Fruit fly (Drosophila melanogaster): ENCODE data around the gene CG31835.

The CG31835 gene

dm6 chr2L:14701495-14701894 lies 34.1 kb upstream of the CG31835 start (continued):
- TF ChIP-seq wor (GFP tag; IDR thresholded peaks at IDR 0.05) = peak; percentile 49
- TF ChIP-seq CG10462 (GFP tag; optimal IDR thresholded peaks at IDR 0.05) = peak; percentile 25
- peak; percentile 39 for TF ChIP-seq CG13424 (tag; optimal IDR thresholded peaks at IDR 0.05)
- peak; percentile 49; the same call in 1 of the 2 replicates for TF ChIP-seq ssp (GFP tag; IDR thresholded peaks at IDR 0.05)
- no peak for TF ChIP-seq CG2120 (GFP tag; optimal IDR thresholded peaks at IDR 0.05)
- peak; percentile 5 for TF ChIP-seq chn (GFP tag; optimal IDR thresholded peaks at IDR 0.05)
- TF ChIP-seq CG12659 (GFP tag; optimal IDR thresholded peaks at IDR 0.05) = peak; percentile 24
- TF ChIP-seq nmo (GFP tag; optimal IDR thresholded peaks at IDR 0.05) = peak; percentile 79
- peak; percentile 34 for TF ChIP-seq NfI (GFP tag; optimal IDR thresholded peaks at IDR 0.05)
- peak; percentile 61 for TF ChIP-seq CG9727 (GFP tag; optimal IDR thresholded peaks at IDR 0.05)
- TF ChIP-seq CG18476 (GFP tag; optimal IDR thresholded peaks at IDR 0.05) = peak; percentile 19
- peak; percentile 67 for TF ChIP-seq ewg (GFP tag; optimal IDR thresholded peaks at IDR 0.05)
- peak; percentile 39; the same call in 1 of the 2 replicates for TF ChIP-seq E2f2 (GFP tag; IDR thresholded peaks at IDR 0.05)
- no peak for TF ChIP-seq CG4424 (GFP tag; optimal IDR thresholded peaks at IDR 0.05)
- TF ChIP-seq fru (optimal IDR thresholded peaks at IDR 0.05) = no peak
- peak; percentile 74 for TF ChIP-seq dmrt11E (tag; optimal IDR thresholded peaks at IDR 0.05)
- 0 out of 3 replicates have a peak, but pooled peaks have one; percentile 29 for TF ChIP-seq CG11695 (GFP tag; IDR thresholded peaks at IDR 0.05)
- peak; percentile 61; the same call in 2 of the 3 replicates for TF ChIP-seq ken (GFP tag; IDR thresholded peaks at IDR 0.05)
- no peak for TF ChIP-seq BEAF-32 (GFP tag; optimal IDR thresholded peaks at IDR 0.05)
- peak; percentile 80 for TF ChIP-seq CG5245 (GFP tag; optimal IDR thresholded peaks at IDR 0.05)
- peak; percentile 38 for TF ChIP-seq CG16815 (GFP tag; optimal IDR thresholded peaks at IDR 0.05)
- no peak for TF ChIP-seq hkb (optimal IDR thresholded peaks at IDR 0.05)
- TF ChIP-seq hkb (GFP tag; IDR thresholded peaks at IDR 0.05) = 0 out of 2 replicates have a peak, but pooled peaks have one; percentile 26
- peak; percentile 8 for TF ChIP-seq CG9817 (tag; optimal IDR thresholded peaks at IDR 0.05)
- 0 out of 3 replicates have a peak, but pooled peaks have one; percentile 26 for TF ChIP-seq sr (GFP tag; IDR thresholded peaks at IDR 0.05)
- peak; percentile 66; the same call in 1 of the 3 replicates for TF ChIP-seq dysf (GFP tag; IDR thresholded peaks at IDR 0.05)
- peak; percentile 73 for TF ChIP-seq tin (GFP tag; optimal IDR thresholded peaks at IDR 0.05)
- TF ChIP-seq tio (GFP tag; optimal IDR thresholded peaks at IDR 0.05) = peak; percentile 38
- peak; percentile 19 to 23 for TF ChIP-seq Pdp1 (GFP tag; optimal IDR thresholded peaks at IDR 0.05)
- TF ChIP-seq CG3407 (GFP tag; optimal IDR thresholded peaks at IDR 0.05) = peak; percentile 70
- TF ChIP-seq Dad (GFP tag; optimal IDR thresholded peaks at IDR 0.05) = no peak
- TF ChIP-seq CG4328 (GFP tag; optimal IDR thresholded peaks at IDR 0.05) = no peak
- TF ChIP-seq ATbp (GFP tag; optimal IDR thresholded peaks at IDR 0.05) = peak; percentile 84
- TF ChIP-seq gcm (GFP tag; optimal IDR thresholded peaks at IDR 0.05) = peak; percentile 31
- peak; percentile 73 for TF ChIP-seq CG12391 (tag; optimal IDR thresholded peaks at IDR 0.05)
- TF ChIP-seq ems (GFP tag; optimal IDR thresholded peaks at IDR 0.05) = peak; percentile 15
- TF ChIP-seq onecut (GFP tag; IDR thresholded peaks at IDR 0.05) = peak; percentile 44; the same call in 1 of the 2 replicates
- TF ChIP-seq Ptx1 (GFP tag; IDR thresholded peaks at IDR 0.05) = peak; percentile 61
- TF ChIP-seq Xbp1 (GFP tag; optimal IDR thresholded peaks at IDR 0.05) = peak; percentile 80
- TF ChIP-seq salm (tag; optimal IDR thresholded peaks at IDR 0.05) = peak; percentile 52
- no peak for TF ChIP-seq exex (tag; optimal IDR thresholded peaks at IDR 0.05)
- TF ChIP-seq D19A (tag; optimal IDR thresholded peaks at IDR 0.05) = peak; percentile 59
- 0 out of 2 replicates have a peak, but pooled peaks have one; percentile 53 for TF ChIP-seq Nf-YA (GFP tag; IDR thresholded peaks at IDR 0.05)
- TF ChIP-seq so (GFP tag; IDR thresholded peaks at IDR 0.05) = no peak
- peak; percentile 50 for TF ChIP-seq CG12219 (GFP tag; optimal IDR thresholded peaks at IDR 0.05)
- peak; percentile 42 for TF ChIP-seq CG15269 (tag; optimal IDR thresholded peaks at IDR 0.05)
- TF ChIP-seq CG10959 (GFP tag; IDR thresholded peaks at IDR 0.05) = peak; percentile 79
- TF ChIP-seq Aef1 (GFP tag; IDR thresholded peaks at IDR 0.05) = peak; percentile 40; the same call in 1 of the 3 replicates
- TF ChIP-seq CG4730 (GFP tag; IDR thresholded peaks at IDR 0.05) = no peak
- TF ChIP-seq trh (GFP tag; optimal IDR thresholded peaks at IDR 0.05) = peak; percentile 49
- TF ChIP-seq eyg (GFP tag; optimal IDR thresholded peaks at IDR 0.05) = no peak
